Worm (Caenorhabditis elegans): ENCODE data around the gene dec-7.

ce11 chrIII:9907574-9907973 lies 24.6 kb upstream of the dec-7 start:
- TF ChIP-seq hlh-13 (GFP tag; optimal IDR thresholded peaks at IDR 0.05) = no peak
- TF ChIP-seq nhr-11 (tag; optimal IDR thresholded peaks at IDR 0.05) = no peak
- TF ChIP-seq hlh-30 (tag; optimal IDR thresholded peaks at IDR 0.05; ENCODE audit: insufficient read depth) = no peak
- TF ChIP-seq sox-4 (tag; optimal IDR thresholded peaks at IDR 0.05) = no peak
- no peak for TF ChIP-seq ceh-14 (tag; optimal IDR thresholded peaks at IDR 0.05)
- no peak for TF ChIP-seq ama-1 (optimal IDR thresholded peaks at IDR 0.05)
- no peak for TF ChIP-seq ceh-48 (tag; optimal IDR thresholded peaks at IDR 0.05)
- no peak for TF ChIP-seq ref-2 (tag; optimal IDR thresholded peaks at IDR 0.05)
- TF ChIP-seq syd-9 (tag; optimal IDR thresholded peaks at IDR 0.05) = no peak

Data from whole organism, late embryonic.